Worm (Caenorhabditis elegans) whole organism, late embryonic: ENCODE data around the gene AC8.10.
"Not testable (repeated sequence)": the region's sequence is repeated elsewhere in the genome, so short reads cannot be mapped to it uniquely, and the experiment has no call there.

ENCODE experiments used
- C08G9.2 ChIP-seq: sonication (generic microtip); optimal IDR thresholded peaks from 2 replicates; lab custom pipeline; 2016; ENCODE audit warnings: mild to moderate bottlenecking, missing genetic modification characterization, moderate library complexity, missing compliant biosample characterization
- K02D7.2 ChIP-seq: sonication (generic microtip); optimal IDR thresholded peaks from 2 replicates; lab custom pipeline; 2017; ENCODE audit warnings: mild to moderate bottlenecking, missing genetic modification characterization, missing compliant biosample characterization
- K09A11.1 ChIP-seq: sonication (generic microtip); optimal IDR thresholded peaks from 2 replicates; lab custom pipeline; 2017; ENCODE audit warnings: antibody characterized with exemption, mild to moderate bottlenecking, missing genetic modification characterization, missing compliant biosample characterization; ENCODE audit not compliant: insufficient read depth
- ama-1 ChIP-seq: fragments of 150-350 bp; optimal IDR thresholded peaks from 2 replicates; lab custom pipeline; 2014
- ceh-14 ChIP-seq: sonication (generic microtip); optimal IDR thresholded peaks from 2 replicates; lab custom pipeline; 2016; ENCODE audit warnings: missing genotype, missing genetic modification characterization, missing compliant biosample characterization
- ceh-19 ChIP-seq: fragments of 200-800 bp; sonication (Bioruptor generic); optimal IDR thresholded peaks from 2 replicates; lab custom pipeline; 2018; ENCODE audit warnings: mild to moderate bottlenecking, missing genetic modification characterization, missing compliant biosample characterization
- ceh-24 ChIP-seq: sonication (generic microtip); optimal IDR thresholded peaks from 2 replicates; lab custom pipeline; 2016; ENCODE audit warnings: mild to moderate bottlenecking, missing genetic modification characterization, missing compliant biosample characterization
- ceh-31 ChIP-seq: sonication (generic microtip); optimal IDR thresholded peaks from 2 replicates; lab custom pipeline; 2016; ENCODE audit warnings: missing genetic modification characterization, missing compliant biosample characterization
- ceh-34 ChIP-seq: sonication (generic microtip); optimal IDR thresholded peaks from 2 replicates; lab custom pipeline; 2016; ENCODE audit warnings: mild to moderate bottlenecking, missing genetic modification characterization, missing compliant biosample characterization
- ceh-48 ChIP-seq: sonication (generic microtip); optimal IDR thresholded peaks from 2 replicates; lab custom pipeline; 2016; ENCODE audit warnings: missing genetic modification characterization, inconsistent platforms, missing compliant biosample characterization
- ceh-6 ChIP-seq: fragments of 200-800 bp; sonication (Bioruptor generic); optimal IDR thresholded peaks from 2 replicates; lab custom pipeline; 2018; ENCODE audit warnings: mild to moderate bottlenecking, missing genetic modification characterization, missing compliant biosample characterization
- che-1 ChIP-seq: sonication (generic microtip); optimal IDR thresholded peaks from 2 replicates; lab custom pipeline; 2016; ENCODE audit warnings: mild to moderate bottlenecking, missing genetic modification characterization, missing compliant biosample characterization
- elt-4 ChIP-seq: sonication (generic microtip); optimal IDR thresholded peaks from 2 replicates; lab custom pipeline; 2016; ENCODE audit warnings: missing genetic modification characterization, missing compliant biosample characterization
- ets-4 ChIP-seq: sonication (generic microtip); optimal IDR thresholded peaks from 2 replicates; lab custom pipeline; 2016; ENCODE audit warnings: missing genetic modification characterization, missing compliant biosample characterization
- gmeb-2 ChIP-seq: sonication (generic microtip); optimal IDR thresholded peaks from 2 replicates; lab custom pipeline; 2016; ENCODE audit warnings: missing genetic modification characterization, inconsistent platforms, missing compliant biosample characterization
- hlh-8 ChIP-seq: sonication (generic microtip); optimal IDR thresholded peaks from 2 replicates; lab custom pipeline; 2016; ENCODE audit warnings: missing genotype, missing genetic modification characterization, missing compliant biosample characterization
- lim-6 ChIP-seq: sonication (generic microtip); optimal IDR thresholded peaks from 2 replicates; lab custom pipeline; 2016; ENCODE audit warnings: missing genetic modification characterization, missing compliant biosample characterization
- lin-11 ChIP-seq: fragments of 200-800 bp; sonication (Bioruptor generic); optimal IDR thresholded peaks from 2 replicates; lab custom pipeline; 2018; ENCODE audit warnings: mild to moderate bottlenecking, missing genetic modification characterization, missing compliant biosample characterization
- madf-2 ChIP-seq: sonication (generic microtip); optimal IDR thresholded peaks from 2 replicates; lab custom pipeline; 2017; ENCODE audit warnings: missing genetic modification characterization, missing compliant biosample characterization
- mec-3 ChIP-seq: sonication (generic microtip); optimal IDR thresholded peaks from 2 replicates; lab custom pipeline; 2016; ENCODE audit warnings: borderline replicate concordance, missing genetic modification characterization, missing compliant biosample characterization
- nhr-232 ChIP-seq: sonication (generic microtip); optimal IDR thresholded peaks from 2 replicates; lab custom pipeline; 2016; ENCODE audit warnings: missing genetic modification characterization, missing compliant biosample characterization
- pha-2 ChIP-seq: sonication (generic microtip); optimal IDR thresholded peaks from 2 replicates; lab custom pipeline; 2017; ENCODE audit warnings: mild to moderate bottlenecking, missing genetic modification characterization, missing compliant biosample characterization
- pqm-1 ChIP-seq: sonication (generic microtip); optimal IDR thresholded peaks from 2 replicates; lab custom pipeline; 2016; ENCODE audit warnings: missing genetic modification characterization, missing compliant biosample characterization
- pros-1 ChIP-seq: fragments of 150-350 bp; optimal IDR thresholded peaks from 2 replicates; lab custom pipeline; 2014; ENCODE audit warnings: missing biosample characterization, missing genetic modification reagents, missing genetic modification characterization
- rnt-1 ChIP-seq: sonication (generic microtip); optimal IDR thresholded peaks from 2 replicates; lab custom pipeline; 2016; ENCODE audit warnings: missing genetic modification characterization, missing compliant biosample characterization
- sox-2 ChIP-seq: fragments of 200-800 bp; sonication (Bioruptor generic); IDR thresholded peaks from 2 replicates; pipeline ENCODE4 v1.3.6; 2022; ENCODE audit warnings: missing genetic modification reagents, missing genetic modification characterization, missing compliant biosample characterization
- sox-4 ChIP-seq: sonication (generic microtip); optimal IDR thresholded peaks from 2 replicates; lab custom pipeline; 2017; ENCODE audit warnings: mild to moderate bottlenecking, missing genetic modification characterization, inconsistent platforms, missing compliant biosample characterization
- syd-9 ChIP-seq: sonication (generic microtip); optimal IDR thresholded peaks from 2 replicates; lab custom pipeline; 2016; ENCODE audit warnings: mild to moderate bottlenecking, missing genetic modification characterization, moderate library complexity, missing compliant biosample characterization
- unc-55 ChIP-seq: sonication (generic microtip); optimal IDR thresholded peaks from 2 replicates; lab custom pipeline; 2017; ENCODE audit warnings: missing biosample characterization, missing genetic modification reagents, missing genetic modification characterization
- unc-86 ChIP-seq: sonication (generic microtip); optimal IDR thresholded peaks from 2 replicates; lab custom pipeline; 2016; ENCODE audit warnings: missing genetic modification characterization, missing compliant biosample characterization
- ztf-16 ChIP-seq: sonication (generic microtip); optimal IDR thresholded peaks from 2 replicates; lab custom pipeline; 2017; ENCODE audit warnings: missing genetic modification characterization, missing compliant biosample characterization

The AC8.10 gene

DNA sequence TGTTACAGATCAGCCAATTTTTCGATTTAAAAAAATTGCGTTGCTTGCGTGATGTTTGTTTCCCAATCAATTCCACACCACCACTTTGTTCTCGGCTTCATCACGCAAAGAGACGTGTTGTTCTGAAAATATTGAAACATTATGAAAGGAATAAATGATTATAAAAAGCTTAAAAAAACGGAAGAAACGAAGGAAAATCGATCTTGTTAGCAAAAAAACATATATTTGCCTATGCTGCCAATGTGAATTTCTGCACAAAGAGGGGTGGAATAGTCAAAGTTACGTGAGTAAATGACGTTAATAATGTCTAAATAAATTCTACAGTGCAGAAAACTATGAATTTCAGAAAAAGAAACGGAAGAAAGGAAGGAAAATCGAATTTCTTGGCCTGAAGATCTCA is at the start of gene AC8.10:
Gene AC8.10 (minus strand): TSS at position 101 of the 400 bp plus-strand sequence.
- TF ChIP-seq pha-2; unc-55 (GFP tag; lab: Kevin White, UChicago); elt-4 (tag; lab: Kevin White, UChicago): not testable (repeated sequence)

ce11 chrX:286116-286515 is 47.1 kb upstream of the AC8.10 start, which contains the start of gene Y47C4A.1:
Y47C4A.1 (minus strand) TSS chrX:286216.
- not testable (repeated sequence) for TF ChIP-seq ceh-34, ceh-24, K09A11.1 (tag; lab: Kevin White, UChicago)

DNA sequence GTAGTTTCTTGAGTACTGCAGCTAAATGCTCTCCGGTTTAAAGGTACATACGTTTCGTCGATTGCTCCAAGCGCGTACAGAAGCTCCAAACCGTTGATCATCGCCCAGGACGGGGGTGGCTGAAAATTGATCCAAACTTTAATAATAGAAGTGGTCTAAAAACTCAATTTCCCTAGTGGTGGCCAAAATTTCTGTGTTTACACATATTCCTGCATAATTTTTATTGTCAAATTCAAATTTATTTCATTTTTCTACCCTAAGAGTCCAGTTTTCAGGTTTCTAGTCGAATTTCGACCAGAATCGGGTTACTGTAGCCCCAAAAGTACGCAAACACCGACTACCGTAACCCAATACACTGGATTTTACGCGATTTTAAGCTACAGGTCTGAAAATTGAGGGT is 34.9 kb upstream of the AC8.10 start, which contains the start of gene Y108F1.5:
Gene Y108F1.5 (minus strand): TSS at position 101 of the 400 bp plus-strand sequence.
- not testable (repeated sequence) for TF ChIP-seq ets-4; lin-11 (tag; lab: Kevin White, UChicago); ceh-24 (tag; lab: Kevin White, UChicago)

DNA sequence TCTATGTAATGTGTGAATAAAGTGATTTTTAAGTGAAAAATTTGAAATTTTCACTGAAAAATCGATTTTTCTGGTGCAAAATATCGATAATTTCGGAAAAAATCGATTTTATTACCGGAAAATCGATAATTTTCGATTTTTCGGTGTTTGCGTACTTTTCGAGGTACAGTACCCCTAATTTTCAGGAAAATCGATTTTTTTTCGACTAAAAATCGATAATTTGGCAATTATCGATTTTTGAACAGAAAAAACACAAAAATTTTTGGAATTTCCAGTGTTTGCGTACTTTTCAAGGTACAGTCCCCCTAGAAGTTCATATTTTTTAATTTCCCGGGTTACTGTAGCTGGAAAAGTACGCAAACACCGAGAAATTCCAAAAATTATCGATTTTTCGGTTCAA is 32.5 kb upstream of the AC8.10 start:
- TF ChIP-seq ceh-14 (tag; lab: Kevin White, UChicago) (no peak), ceh-48 (tag; lab: Kevin White, UChicago) (peak; percentile 26), C08G9.2 (tag; lab: Kevin White, UChicago) (no peak)
- TF ChIP-seq, all 69 proteins: peak for 1

- not testable (repeated sequence) for TF ChIP-seq ama-1 (lab: Kevin White, UChicago); che-1 (tag; lab: Kevin White, UChicago); sox-4 (tag; lab: Kevin White, UChicago)
These were observed 9.6 kb downstream of the AC8.10 start, which contains the start of gene AC8.3 for ce11 chrX:229374-229773. AC8.3 (minus strand) TSS chrX:229474.

DNA sequence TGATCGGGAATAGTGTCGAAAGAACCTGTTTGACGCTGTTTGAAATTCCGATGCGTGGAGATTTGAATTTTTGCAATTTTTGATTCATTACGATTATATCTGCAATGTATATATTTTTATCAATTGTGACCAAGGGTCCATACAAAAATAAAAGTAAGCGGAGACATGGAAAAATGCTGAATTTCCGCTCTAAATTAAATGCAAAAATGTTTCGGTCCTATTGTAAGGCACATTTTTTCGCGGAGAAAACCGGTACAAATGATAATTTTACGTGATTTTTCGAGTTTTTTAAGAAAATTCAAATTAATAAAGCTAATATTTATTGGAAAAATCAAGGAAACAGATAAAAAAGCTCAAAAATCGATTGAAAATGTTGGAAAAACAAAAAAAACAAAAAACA is 23.5 kb downstream of the AC8.10 start, which contains the start of gene set-28:
Gene set-28 (minus strand): TSS at position 101 of the 400 bp plus-strand sequence.
- not testable (repeated sequence) for TF ChIP-seq syd-9 (tag; lab: Kevin White, UChicago); pros-1 (tag; lab: Kevin White, UChicago); sox-2 (GFP tag; lab: Robert Waterston, UW)

DNA sequence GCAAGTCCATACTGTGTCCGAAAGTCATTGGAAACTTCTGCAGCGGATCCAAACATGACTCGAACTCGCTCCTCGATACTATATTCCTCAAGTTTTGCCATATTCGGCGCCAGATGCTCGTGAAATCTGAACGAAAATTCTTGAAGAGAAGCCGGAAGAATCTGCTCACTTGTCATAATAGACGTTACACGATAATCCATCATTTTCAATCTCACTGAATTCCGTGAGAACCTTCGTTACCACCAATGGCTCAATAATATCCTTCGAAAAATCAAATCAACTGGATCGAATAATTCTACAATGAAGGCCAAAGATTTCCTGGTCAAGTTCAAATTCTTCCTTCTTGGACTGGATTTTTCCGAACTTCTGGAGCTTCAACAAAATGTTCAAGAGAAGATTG is 27.8 kb downstream of the AC8.10 start, which contains the start of gene Y73B3B.1:
Gene Y73B3B.1 (minus strand): TSS at position 101 of the 400 bp plus-strand sequence.
- not testable (repeated sequence) for TF ChIP-seq pqm-1 (tag; lab: Kevin White, UChicago); K02D7.2; ceh-34 (tag; lab: Kevin White, UChicago)

ce11 chrX:209695-210094 is 29.3 kb downstream of the AC8.10 start, which contains the start of gene Y73B3B.3:
Y73B3B.3 (plus strand) TSS chrX:209995.
- not testable (repeated sequence) for TF ChIP-seq pha-2; nhr-232 (tag; lab: Kevin White, UChicago); ceh-6 (GFP tag; lab: Kevin White, UChicago)

DNA sequence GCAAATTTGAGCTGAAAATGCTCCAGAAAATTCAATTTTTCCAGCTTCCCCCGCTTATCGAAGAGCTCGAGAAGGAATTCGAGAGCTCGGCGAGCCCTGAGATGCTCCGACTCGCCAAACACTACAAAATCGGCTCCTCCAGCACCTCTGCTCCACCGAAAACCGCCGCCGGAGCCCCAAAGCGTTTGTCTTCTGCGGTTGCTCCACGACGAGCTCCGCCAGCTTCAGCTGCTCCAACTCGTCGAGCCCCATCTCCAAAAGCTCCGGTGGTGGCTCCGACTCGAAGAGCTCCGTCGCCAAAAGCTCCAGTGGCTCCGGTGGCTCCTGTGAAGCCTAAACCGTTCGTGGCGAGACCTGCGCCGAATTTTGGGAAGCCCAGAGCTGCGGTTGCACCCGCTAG is 42.6 kb downstream of the AC8.10 start:
- TF ChIP-seq ceh-19 (no peak), lim-6 (tag; lab: Kevin White, UChicago) (no peak), che-1 (tag; lab: Kevin White, UChicago) (no peak), gmeb-2 (tag; lab: Kevin White, UChicago) (no peak), rnt-1 (no peak), mec-3 (tag; lab: Kevin White, UChicago) (no peak), ceh-31 (no peak), ceh-34 (tag; lab: Kevin White, UChicago) (no peak), unc-86 (no peak), ztf-16 (tag; lab: Kevin White, UChicago) (no peak), pros-1 (tag; lab: Kevin White, UChicago) (no peak), nhr-232 (tag; lab: Kevin White, UChicago) (no peak), madf-2 (no peak), hlh-8 (no peak)
